Fruit fly (Drosophila melanogaster) Kc167 (cell line): ENCODE measurements around the gene CG12984.

Experiments
- Myc ChIP-seq: fragments of >200 bp; optimal IDR thresholded peaks from 2 replicates; lab custom pipeline; 2017; ENCODE audit warnings: missing external identifiers
- Sin3A ChIP-seq: fragments of >200 bp; optimal IDR thresholded peaks from 2 replicates; lab custom pipeline; 2018; ENCODE audit warnings: missing external identifiers
- h ChIP-seq: fragments of >200 bp; optimal IDR thresholded peaks from 3 replicates; lab custom pipeline; 2018; ENCODE audit warnings: missing external identifiers
- insv ChIP-seq: fragments of >200 bp; optimal IDR thresholded peaks from 3 replicates; lab custom pipeline; 2018; ENCODE audit warnings: missing external identifiers
- psq ChIP-seq: fragments of >200 bp; optimal IDR thresholded peaks from 2 replicates; lab custom pipeline; 2017; ENCODE audit warnings: missing external identifiers
- ttk ChIP-seq: sonication (Bioruptor generic); optimal IDR thresholded peaks from 2 replicates; lab custom pipeline; 2017; ENCODE audit warnings: missing external identifiers

Gene CG12984

DNA sequence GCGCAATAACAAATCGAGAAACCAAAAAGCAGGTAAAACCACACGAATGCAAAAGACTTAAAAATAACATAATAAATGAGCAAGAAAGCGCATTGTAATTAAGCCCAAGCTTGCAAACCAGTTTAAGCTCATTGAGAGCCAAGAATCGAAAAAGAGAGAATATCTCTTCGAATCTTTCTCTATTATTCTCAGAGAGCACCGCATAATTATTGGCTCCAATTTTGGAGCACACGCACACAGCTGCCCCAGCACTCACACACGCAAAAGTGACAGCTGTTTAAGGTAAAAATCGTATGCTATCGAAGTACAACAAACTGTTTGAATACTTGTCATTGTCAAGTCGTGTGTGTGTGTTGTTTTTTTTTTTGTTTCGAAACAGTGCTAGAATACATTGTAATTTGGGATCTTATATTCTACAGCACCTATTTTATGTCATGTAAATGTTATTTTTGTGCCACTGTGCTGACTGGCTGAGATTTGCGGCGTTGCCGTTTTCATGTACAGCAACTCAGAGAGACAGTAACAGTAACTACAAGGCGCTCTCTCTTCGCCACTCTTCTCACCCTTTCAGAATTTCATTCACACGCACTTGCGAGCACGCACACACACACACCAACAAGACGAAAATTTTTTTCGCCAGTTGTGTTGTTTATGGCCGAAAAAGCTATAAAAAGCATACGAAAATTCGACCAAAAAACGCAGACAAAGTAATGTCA is 18.1 kb downstream of the CG12984 start:
- TF ChIP-seq Myc (lab: Kevin White, UChicago) (no peak), ttk (lab: Kevin White, UChicago) (no peak), psq (lab: Kevin White, UChicago) (no peak), Sin3A (lab: Kevin White, UChicago) (no peak), h (lab: Kevin White, UChicago) (no peak), insv (no peak)

DNA sequence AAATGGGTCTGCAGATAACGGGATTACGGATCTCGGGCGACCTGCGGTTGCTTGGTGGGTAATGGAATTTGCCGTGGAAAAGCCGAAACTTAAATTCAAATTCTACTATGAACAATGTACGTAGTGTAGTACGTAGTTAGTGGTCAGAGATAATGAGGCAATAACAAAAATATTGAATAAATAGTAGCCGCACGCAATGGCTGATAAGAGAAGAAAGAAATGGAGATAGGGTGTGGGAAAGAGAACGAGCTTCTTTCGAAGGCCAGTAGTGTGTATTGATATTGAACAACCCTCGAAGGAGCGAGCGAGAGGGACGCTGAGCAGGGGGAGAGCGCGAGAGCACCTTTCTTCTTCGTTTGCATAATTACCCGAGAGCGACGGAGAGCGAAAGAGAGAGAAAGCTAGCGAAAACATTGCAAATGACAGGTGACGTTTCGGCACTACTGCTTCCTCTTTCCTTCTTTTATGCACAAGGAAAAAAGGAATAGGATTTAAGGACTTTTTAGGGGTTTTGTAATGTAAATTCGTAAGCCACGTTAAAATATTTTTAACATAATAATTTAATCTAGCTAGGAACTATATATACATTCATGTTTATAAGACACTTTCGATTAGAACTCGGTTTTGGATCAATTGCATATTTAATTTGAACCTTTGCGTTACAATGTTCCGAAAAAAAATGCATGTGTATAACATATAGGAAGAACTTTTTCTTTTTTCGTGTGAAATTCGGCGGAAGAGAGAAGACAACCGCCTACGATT is 19.6 kb downstream of the CG12984 start:
- no peak for TF ChIP-seq Myc (lab: Kevin White, UChicago)
- TF ChIP-seq Sin3A (lab: Kevin White, UChicago): no peak
- TF ChIP-seq insv: no peak
- TF ChIP-seq h (lab: Kevin White, UChicago): no peak
- TF ChIP-seq psq (lab: Kevin White, UChicago): no peak
- TF ChIP-seq ttk (lab: Kevin White, UChicago): no peak

DNA sequence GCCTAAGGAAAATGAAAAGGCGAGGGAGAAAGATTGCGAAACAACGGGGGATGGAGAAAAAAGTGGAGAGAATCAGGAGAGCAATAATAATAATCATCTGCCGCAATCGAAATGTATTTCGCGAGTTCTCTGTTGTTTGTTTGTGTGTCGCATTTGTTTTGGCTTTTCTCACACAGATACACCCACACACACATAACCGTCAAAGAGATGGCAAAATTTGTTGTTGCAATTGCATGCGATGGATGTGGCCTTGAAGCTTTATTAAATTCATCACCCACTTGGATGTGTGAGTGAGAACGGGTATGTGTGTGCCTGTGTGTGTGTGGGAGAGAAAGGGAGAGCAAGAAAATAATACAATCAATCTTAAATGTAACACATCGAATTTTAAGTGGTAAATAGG is 20.2 kb downstream of the CG12984 start:
- TF ChIP-seq Myc (lab: Kevin White, UChicago) (no peak), ttk (lab: Kevin White, UChicago) (no peak), h (lab: Kevin White, UChicago) (no peak)

DNA sequence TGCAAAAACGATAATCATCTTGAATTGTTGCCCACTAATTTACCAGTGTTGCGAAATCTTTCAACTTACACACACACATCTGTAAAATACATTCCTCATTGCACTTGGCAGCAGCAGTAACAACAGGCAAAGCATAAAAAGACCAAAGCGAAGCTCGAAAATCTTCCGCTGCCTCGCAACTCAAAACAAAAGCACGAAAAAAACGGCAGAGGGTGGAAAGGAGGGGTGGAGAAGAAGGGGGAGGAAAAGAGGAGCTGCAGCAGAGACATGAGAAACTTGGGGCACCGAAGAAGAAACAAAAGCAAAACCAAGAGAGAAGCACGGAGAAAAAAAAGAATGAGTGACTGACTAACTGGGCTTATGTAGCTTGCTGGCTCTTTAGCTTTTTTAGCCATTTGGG is 22.0 kb downstream of the CG12984 start:
- TF ChIP-seq Sin3A (lab: Kevin White, UChicago) (no peak), Myc (lab: Kevin White, UChicago) (no peak), insv (no peak), ttk (lab: Kevin White, UChicago) (no peak), psq (lab: Kevin White, UChicago) (no peak), h (lab: Kevin White, UChicago) (no peak)

DNA sequence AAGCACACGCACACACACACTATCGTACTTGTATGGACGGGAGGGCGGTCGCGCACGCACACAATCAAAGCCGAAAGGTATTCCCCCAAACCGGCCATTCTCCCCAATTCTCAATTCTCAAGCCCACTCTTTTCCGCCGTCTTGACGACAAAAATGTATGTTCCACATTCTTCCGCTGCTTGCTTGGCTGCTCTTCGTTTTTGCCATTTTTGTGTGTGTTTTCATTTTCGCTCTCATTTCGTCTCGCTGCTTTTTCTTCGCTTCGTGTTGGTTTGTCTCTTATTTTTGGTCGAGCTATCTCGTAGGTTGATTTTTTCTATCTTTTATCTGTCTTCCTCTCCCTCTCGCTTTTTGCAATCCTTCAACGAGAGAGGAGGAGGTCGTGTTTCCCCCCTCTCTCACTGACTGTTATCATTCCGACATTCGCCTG is 23.1 kb downstream of the CG12984 start:
- TF ChIP-seq h (lab: Kevin White, UChicago): no peak
- TF ChIP-seq Myc (lab: Kevin White, UChicago): no peak
- no peak for TF ChIP-seq Sin3A (lab: Kevin White, UChicago)
- TF ChIP-seq psq (lab: Kevin White, UChicago): no peak
- no peak for TF ChIP-seq ttk (lab: Kevin White, UChicago)

DNA sequence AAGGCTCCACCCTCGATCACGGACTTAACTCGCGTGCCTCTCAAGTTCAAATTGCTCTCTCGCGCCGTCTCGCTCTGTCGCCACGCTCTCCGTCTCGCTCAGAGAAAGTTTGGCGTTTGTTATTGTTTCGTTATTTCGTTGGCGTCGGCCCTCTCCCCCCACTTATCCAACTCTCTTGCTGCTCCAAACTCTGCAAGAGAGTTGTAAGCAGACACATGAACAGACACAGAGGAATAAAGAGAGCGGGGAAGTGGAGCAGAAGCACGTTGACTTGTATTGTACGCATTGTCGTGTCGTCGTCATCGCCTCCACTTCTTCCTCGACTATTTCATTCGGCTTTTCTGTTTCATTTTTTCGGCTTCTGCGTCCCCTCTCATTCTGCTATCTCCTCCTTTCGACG is 31.9 kb downstream of the CG12984 start:
- TF ChIP-seq insv: no peak
- TF ChIP-seq ttk (lab: Kevin White, UChicago): no peak
- no peak for TF ChIP-seq Myc (lab: Kevin White, UChicago)
- TF ChIP-seq psq (lab: Kevin White, UChicago): no peak
- TF ChIP-seq Sin3A (lab: Kevin White, UChicago): no peak
- no peak for TF ChIP-seq h (lab: Kevin White, UChicago)

DNA sequence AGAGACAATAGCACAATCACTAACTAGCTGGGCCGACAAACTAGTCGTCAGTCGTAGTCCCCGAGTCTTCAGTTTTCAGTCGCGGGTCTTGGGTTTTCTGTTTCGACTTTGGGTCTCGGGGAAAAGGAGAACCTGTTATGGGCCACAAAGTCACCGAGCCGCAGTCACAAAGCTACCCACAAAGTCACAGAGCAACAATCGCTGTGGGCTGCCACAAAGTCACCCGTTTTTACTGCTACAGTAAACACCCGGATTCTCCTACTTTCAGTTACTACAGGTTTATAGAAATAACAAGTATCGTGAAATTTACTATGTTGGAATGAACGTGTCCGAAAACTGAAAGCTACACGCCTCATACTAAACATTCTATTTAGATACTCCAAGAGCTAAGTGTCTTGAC is 32.3 kb downstream of the CG12984 start:
- TF ChIP-seq Sin3A (lab: Kevin White, UChicago) (no peak), h (lab: Kevin White, UChicago) (no peak), insv (no peak), Myc (lab: Kevin White, UChicago) (no peak), ttk (lab: Kevin White, UChicago) (no peak), psq (lab: Kevin White, UChicago) (no peak)

DNA sequence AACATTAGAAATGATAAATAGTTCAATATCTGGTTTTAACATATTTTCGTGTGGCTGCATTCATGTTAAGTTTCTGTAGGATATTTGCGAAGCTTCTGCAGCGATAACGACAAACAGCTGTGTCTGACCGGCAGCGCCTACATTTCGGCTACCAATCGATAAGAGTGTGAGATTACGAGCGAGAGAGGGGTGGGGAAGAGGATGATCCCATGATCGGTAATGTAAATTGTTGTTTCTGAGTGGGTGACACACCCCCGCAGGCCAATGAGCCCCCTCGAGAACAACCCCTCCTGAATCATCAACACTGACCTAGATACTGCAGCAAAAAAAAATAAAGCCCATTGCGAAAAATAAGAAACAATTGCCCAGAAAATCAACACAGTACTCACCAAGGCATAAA is 33.1 kb downstream of the CG12984 start:
- TF ChIP-seq psq (lab: Kevin White, UChicago): no peak
- TF ChIP-seq insv: no peak
- TF ChIP-seq Myc (lab: Kevin White, UChicago): no peak
- no peak for TF ChIP-seq Sin3A (lab: Kevin White, UChicago)
- TF ChIP-seq ttk (lab: Kevin White, UChicago): no peak
- TF ChIP-seq h (lab: Kevin White, UChicago): no peak

DNA sequence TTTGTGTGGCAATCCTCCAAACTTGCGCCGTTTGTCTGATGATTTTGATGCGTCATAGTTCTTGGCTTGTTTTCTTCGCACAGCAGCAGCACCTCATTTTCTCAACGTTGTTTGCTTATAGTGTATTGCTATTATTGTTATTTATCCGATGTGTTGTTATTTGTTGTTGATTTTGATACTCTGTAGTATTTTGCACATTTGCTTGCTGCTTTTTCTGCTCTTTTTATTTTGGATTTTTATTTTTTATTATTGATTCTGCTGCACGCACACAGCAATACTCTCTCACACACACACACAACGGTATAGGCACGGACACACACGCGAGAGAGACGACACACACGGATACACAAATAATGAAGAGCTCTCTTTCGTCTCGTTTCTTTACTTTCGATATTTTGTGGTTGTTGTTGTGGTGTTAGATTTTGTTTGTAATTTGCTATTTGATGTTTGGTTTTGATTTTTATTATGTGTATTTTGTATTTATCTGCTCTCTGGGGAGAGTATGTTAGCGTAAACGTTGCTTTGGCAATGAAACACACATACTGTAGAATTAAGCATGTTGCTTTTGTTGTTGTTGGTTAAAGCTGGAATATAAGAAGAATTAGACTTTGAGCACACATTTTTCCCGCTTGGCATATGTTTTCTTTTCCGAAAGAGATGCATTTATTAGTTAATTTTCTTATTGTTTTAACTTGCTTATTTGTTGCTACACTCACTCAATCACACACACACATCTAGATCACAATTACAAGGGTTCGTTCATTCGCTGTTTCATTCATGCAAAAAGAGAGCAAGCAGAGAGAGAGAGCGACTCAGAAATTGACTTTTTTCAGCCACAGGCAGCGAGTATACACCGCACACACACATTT is 33.7 kb downstream of the CG12984 start:
- TF ChIP-seq Sin3A (lab: Kevin White, UChicago): no peak
- TF ChIP-seq h (lab: Kevin White, UChicago): no peak
- TF ChIP-seq Myc (lab: Kevin White, UChicago): no peak
- TF ChIP-seq insv: no peak
- TF ChIP-seq ttk (lab: Kevin White, UChicago): no peak
- TF ChIP-seq psq (lab: Kevin White, UChicago): no peak

DNA sequence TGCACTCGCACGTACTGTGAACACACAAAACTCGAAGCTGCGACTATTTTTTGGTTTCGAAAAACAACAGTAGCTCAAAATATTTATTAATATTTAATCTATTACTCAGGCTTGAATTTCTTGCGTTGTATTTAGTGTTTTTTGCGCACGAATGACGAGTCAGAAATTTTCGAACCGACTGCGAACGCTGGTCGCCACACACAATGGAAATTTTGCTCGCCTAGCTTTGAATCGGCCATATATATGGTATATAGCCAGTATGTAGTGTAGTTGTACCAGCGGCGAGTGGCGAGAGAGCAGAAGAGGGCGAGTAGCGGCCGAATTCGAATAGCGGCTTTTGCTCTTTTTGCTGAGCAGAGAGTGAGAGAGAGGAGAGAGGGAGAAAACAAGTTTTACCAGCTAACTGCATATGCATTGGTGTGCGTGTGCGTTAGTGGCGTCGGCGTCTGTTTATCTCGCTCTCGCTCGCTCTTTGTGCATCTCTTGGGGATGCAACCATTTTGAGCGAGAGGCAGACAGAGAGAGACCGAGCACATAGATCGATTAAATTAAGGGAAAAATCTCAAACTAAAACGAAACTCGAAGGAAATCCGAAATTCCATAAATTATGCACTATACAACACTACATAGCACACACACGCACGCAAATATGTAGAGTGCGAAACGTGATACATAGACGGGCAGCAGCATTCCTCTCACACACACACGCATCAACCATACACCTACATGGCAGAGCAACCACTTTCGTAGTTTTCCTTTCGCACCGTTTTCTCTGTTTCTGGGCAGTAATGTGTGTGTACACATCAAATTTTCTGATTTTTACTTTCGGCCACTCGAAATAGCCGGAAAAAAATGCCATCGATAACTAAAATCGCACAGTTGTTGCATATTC is 34.8 kb downstream of the CG12984 start:
- no peak for TF ChIP-seq Sin3A (lab: Kevin White, UChicago)
- no peak for TF ChIP-seq ttk (lab: Kevin White, UChicago)
- no peak for TF ChIP-seq h (lab: Kevin White, UChicago)
- no peak for TF ChIP-seq insv
- peak; percentile 47 for TF ChIP-seq psq (lab: Kevin White, UChicago)
- no peak for TF ChIP-seq Myc (lab: Kevin White, UChicago)
